Fruit fly (Drosophila melanogaster) whole organism, wandering third instar larva: Measurements from ENCODE around the gene Sgs5.

ENCODE experiments used
- CG32264 ChIP-seq: fragments of 200-800 bp; sonication (Bioruptor generic); optimal IDR thresholded peaks from 2 replicates; lab custom pipeline; 2016; ENCODE audit warnings: missing biosample characterization, missing genetic modification characterization
- Dfd ChIP-seq: fragments of >200 bp; optimal IDR thresholded peaks from 2 replicates; lab custom pipeline; 2017; ENCODE audit warnings: missing biosample characterization, missing genetic modification characterization
- Dif ChIP-seq: fragments of 200-275, 200-300 bp; sonication (Bioruptor generic); optimal IDR thresholded peaks from 2 replicates; lab custom pipeline; 2018; ENCODE audit warnings: missing biosample characterization, missing genetic modification characterization; ENCODE audit not compliant: partially characterized antibody
- GATAd ChIP-seq: sonication (Bioruptor generic); optimal IDR thresholded peaks from 2 replicates; lab custom pipeline; 2016; ENCODE audit warnings: missing biosample characterization, missing genetic modification characterization
- HLH106 ChIP-seq: fragments of 200-800 bp; optimal IDR thresholded peaks from 3 replicates; lab custom pipeline; 2019; ENCODE audit warnings: missing biosample characterization, mild to moderate bottlenecking, missing genetic modification characterization, moderate library complexity
- Hr78 ChIP-seq: fragments of >200 bp; optimal IDR thresholded peaks from 2 replicates; lab custom pipeline; 2017; ENCODE audit warnings: missing biosample characterization, missing genetic modification characterization
- Hr83 ChIP-seq: fragments of 200-300 bp; sonication (Bioruptor generic); optimal IDR thresholded peaks from 2 replicates; lab custom pipeline; 2016; ENCODE audit warnings: missing biosample characterization, mild to moderate bottlenecking, missing genetic modification characterization, moderate library complexity; ENCODE audit not compliant: poor library complexity, severe bottlenecking
- Jra ChIP-seq: sonication (Bioruptor generic); optimal IDR thresholded peaks from 2 replicates; lab custom pipeline; 2016; ENCODE audit warnings: missing biosample characterization, missing genetic modification characterization
- Mio ChIP-seq: sonication (Bioruptor generic); optimal IDR thresholded peaks from 2 replicates; lab custom pipeline; 2016; ENCODE audit warnings: missing biosample characterization, missing genetic modification characterization
- Myc ChIP-seq: fragments of >200 bp; optimal IDR thresholded peaks from 2 replicates; lab custom pipeline; 2017
- N ChIP-seq: fragments of >200 bp; optimal IDR thresholded peaks from 2 replicates; lab custom pipeline; 2018; ENCODE audit warnings: missing biosample characterization, missing external identifiers, missing genetic modification characterization
- OdsH ChIP-seq: fragments of 200-800 bp; sonication (Bioruptor generic); optimal IDR thresholded peaks from 2 replicates; lab custom pipeline; 2016; ENCODE audit warnings: missing biosample characterization, mild to moderate bottlenecking, missing genetic modification characterization
- Rel ChIP-seq, 2 experiments: fragments of 200-800 bp; sonication (Bioruptor generic) in 1 of 2; optimal IDR thresholded peaks; 2 replicates in 1 of 2; 3 replicates in 1 of 2; lab custom pipeline; 2016 to 2019; ENCODE audit warnings: mild to moderate bottlenecking in 2 of 2, missing biosample characterization in 2 of 2, missing genetic modification characterization in 2 of 2, moderate library complexity in 1 of 2
- Sp1 ChIP-seq: fragments of 200-800 bp; sonication (Bioruptor generic); optimal IDR thresholded peaks from 3 replicates; lab custom pipeline; 2019; ENCODE audit warnings: missing biosample characterization, mild to moderate bottlenecking, missing genetic modification characterization, moderate library complexity
- Vsx2 ChIP-seq: fragments of 200-300, 225-300 bp; sonication (Bioruptor generic); optimal IDR thresholded peaks from 2 replicates; lab custom pipeline; 2018; ENCODE audit warnings: missing biosample characterization, missing genetic modification characterization; ENCODE audit not compliant: partially characterized antibody
- br ChIP-seq: fragments of 200-800 bp; sonication (Bioruptor generic); optimal IDR thresholded peaks from 2 replicates; lab custom pipeline; 2016; ENCODE audit warnings: missing biosample characterization, missing genetic modification characterization
- brk ChIP-seq: fragments of 200-800 bp; sonication (Bioruptor generic); optimal IDR thresholded peaks from 2 replicates; lab custom pipeline; 2016; ENCODE audit warnings: missing biosample characterization, mild to moderate bottlenecking, missing genetic modification characterization
- dl ChIP-seq, 2 experiments: fragments of 175-275, 200-275 bp in 1 of 2; fragments of 200-275 bp in 1 of 2; sonication (Bioruptor generic); optimal IDR thresholded peaks; lab custom pipeline; 2018; ENCODE audit warnings: mild to moderate bottlenecking in 2 of 2, missing biosample characterization in 2 of 2, missing genetic modification characterization in 2 of 2, moderate library complexity in 2 of 2; ENCODE audit not compliant: partially characterized antibody in 2 of 2, insufficient read depth in 1 of 2
- dmrt93B ChIP-seq: fragments of 200-800 bp; sonication (Bioruptor generic); optimal IDR thresholded peaks from 2 replicates; lab custom pipeline; 2018; ENCODE audit warnings: missing biosample characterization, mild to moderate bottlenecking, missing genetic modification characterization
- ey ChIP-seq: fragments of 200-800 bp; sonication (Bioruptor generic); optimal IDR thresholded peaks from 2 replicates; lab custom pipeline; 2016; ENCODE audit warnings: missing biosample characterization, missing genetic modification characterization
- foxo ChIP-seq, 2 experiments: fragments of 200-800 bp; sonication (Bioruptor generic); optimal IDR thresholded peaks; 2 replicates in 1 of 2; 3 replicates in 1 of 2; lab custom pipeline; 2016 to 2017; ENCODE audit warnings: missing biosample characterization in 2 of 2, missing genetic modification characterization in 2 of 2
- fru ChIP-seq: fragments of 200-800 bp; sonication (Bioruptor generic); optimal IDR thresholded peaks from 3 replicates; lab custom pipeline; 2016; ENCODE audit warnings: missing biosample characterization, mild to moderate bottlenecking, missing genetic modification characterization
- h ChIP-seq: fragments of 200-800 bp; sonication (Bioruptor generic); optimal IDR thresholded peaks from 3 replicates; lab custom pipeline; 2016; ENCODE audit warnings: missing biosample characterization, mild to moderate bottlenecking, missing genetic modification characterization
- jim ChIP-seq: fragments of 175-275, 200-325 bp; sonication (Bioruptor generic); optimal IDR thresholded peaks from 2 replicates; lab custom pipeline; 2016; ENCODE audit warnings: missing biosample characterization, mild to moderate bottlenecking, missing genetic modification characterization
- lola ChIP-seq: fragments of >200 bp; optimal IDR thresholded peaks from 2 replicates; lab custom pipeline; 2017; ENCODE audit warnings: missing biosample characterization, missing genetic modification characterization
- psq ChIP-seq: fragments of 200-800 bp; sonication (Bioruptor generic); optimal IDR thresholded peaks from 3 replicates; lab custom pipeline; 2017; ENCODE audit warnings: missing biosample characterization, mild to moderate bottlenecking, missing genetic modification characterization, moderate library complexity
- sage ChIP-seq: fragments of 200-800 bp; sonication (Bioruptor generic); optimal IDR thresholded peaks from 2 replicates; lab custom pipeline; 2016; ENCODE audit warnings: missing biosample characterization, mild to moderate bottlenecking, missing genetic modification characterization
- sv ChIP-seq: fragments of 200-800 bp; sonication (Bioruptor generic); optimal IDR thresholded peaks from 3 replicates; lab custom pipeline; 2016; ENCODE audit warnings: missing biosample characterization, missing genetic modification characterization
- tai ChIP-seq: sonication (Bioruptor generic); optimal IDR thresholded peaks from 2 replicates; lab custom pipeline; 2016; ENCODE audit warnings: missing biosample characterization, missing genetic modification characterization
- usp ChIP-seq: fragments of >200 bp; optimal IDR thresholded peaks from 2 replicates; lab custom pipeline; 2017; ENCODE audit warnings: missing biosample characterization, missing genetic modification characterization

The Sgs5 gene

DNA sequence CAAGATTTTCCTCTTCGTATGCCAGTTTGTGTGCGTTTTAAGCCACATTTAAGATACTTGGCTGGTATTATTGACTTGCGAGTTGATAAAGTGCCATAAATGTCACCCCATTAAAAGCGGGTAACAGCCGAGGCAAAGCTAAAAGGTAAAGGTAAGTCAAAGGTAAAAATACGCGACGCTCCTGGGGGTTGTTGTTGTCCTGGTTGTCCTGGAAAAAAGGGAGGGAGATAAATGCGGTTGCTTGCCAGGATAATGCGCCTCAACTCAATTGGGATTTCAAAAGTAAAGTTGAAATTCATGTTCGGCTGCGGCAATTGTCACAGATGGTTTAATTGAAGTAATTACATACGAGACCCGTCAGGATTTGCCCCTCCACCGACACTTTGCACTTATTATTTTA, 1.7 kb upstream of the Sgs5 start:
- TF ChIP-seq jim (GFP tag; lab: Kevin White, UChicago) (no peak), h (GFP tag; lab: Kevin White, UChicago) (no peak), Rel (GFP tag; optimal IDR thresholded peaks at IDR 0.05; lab: Kevin White, UChicago) (no peak), Rel (tag; optimal IDR thresholded peaks at IDR 0.05; lab: Kevin White, UChicago) (no peak), brk (GFP tag; lab: Kevin White, UChicago) (no peak), Hr83 (GFP tag; lab: Kevin White, UChicago) (no peak), CG32264 (no peak)

DNA sequence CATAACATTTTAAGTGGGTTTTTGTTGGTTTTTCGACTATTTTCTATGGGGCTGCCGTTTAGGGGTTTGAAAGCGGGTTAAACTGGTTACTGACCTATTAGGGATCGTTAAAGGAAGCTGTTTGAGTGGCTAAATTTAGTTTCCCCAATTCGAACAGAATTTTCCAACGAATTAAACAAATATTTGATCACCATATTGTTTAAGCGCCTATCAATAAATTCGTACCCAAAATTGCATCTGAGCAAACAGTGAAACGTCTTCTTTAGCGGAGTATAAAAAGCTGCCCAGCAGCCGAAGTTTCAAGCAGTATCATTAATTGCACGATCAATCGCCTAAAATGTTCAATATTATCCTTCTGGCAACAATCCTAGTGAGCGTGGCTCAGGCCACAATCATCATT, 1.1 kb upstream of the Sgs5 start, which contains the start of gene Sgs5bis:
Gene Sgs5bis, plus strand, starts transcription at position 301 of the 400 bp plus-strand sequence.
- TF ChIP-seq HLH106 (no peak), CG32264 (no peak), sage (GFP tag; lab: Kevin White, UChicago) (no peak), Sp1 (GFP tag; lab: Kevin White, UChicago) (no peak), OdsH (no peak), br (GFP tag; lab: Kevin White, UChicago) (no peak)

DNA sequence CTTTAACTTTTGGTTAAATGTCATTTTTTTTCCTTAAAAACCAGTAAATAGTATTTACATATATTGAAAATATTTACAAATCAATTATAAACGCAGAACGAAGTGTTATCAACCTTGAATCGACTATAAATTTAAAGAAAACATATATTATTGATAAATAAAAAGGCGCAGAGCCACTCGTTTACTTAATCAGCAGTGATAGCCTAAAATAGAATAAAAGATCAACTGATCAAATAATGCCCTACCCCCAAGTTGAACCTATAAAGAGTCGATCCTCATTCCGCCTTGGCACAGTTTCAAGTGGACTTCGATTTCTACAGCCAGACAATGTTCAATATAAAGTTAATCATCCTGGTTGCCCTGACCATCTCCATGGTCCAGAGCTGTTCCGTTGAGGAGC, 1.1 kb downstream of the Sgs5 start, which contains the start of gene CG7606:
Gene CG7606, plus strand, starts transcription at position 301 of the 400 bp plus-strand sequence.
- TF ChIP-seq ey (no peak), Vsx2 (GFP tag; lab: Kevin White, UChicago) (no peak), Rel (GFP tag; optimal IDR thresholded peaks at IDR 0.05; lab: Kevin White, UChicago) (no peak), Rel (tag; optimal IDR thresholded peaks at IDR 0.05; lab: Kevin White, UChicago) (no peak), tai (GFP tag; lab: Kevin White, UChicago) (no peak), fru (GFP tag; lab: Kevin White, UChicago) (no peak)

DNA sequence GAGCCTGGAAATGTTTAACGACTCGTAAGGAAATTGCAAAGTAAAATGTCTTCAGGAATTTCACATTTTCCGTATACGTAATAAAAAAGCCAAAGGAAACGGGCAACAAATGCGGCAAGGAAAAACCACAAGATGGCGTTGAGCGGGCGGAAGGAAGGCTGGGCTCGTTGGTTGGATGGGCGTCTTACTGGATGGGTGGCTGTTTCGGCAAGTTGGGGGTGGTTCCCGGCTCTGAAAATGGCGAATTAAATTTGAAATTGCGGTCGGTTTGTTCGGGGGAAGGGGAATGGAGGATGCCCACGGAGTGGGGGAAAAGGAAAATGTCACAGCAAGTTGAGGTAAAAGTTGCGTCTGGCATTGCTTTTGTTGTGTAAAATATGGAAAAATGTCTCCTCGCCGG, 4.5 kb downstream of the Sgs5 start:
- TF ChIP-seq Sp1 (GFP tag; lab: Kevin White, UChicago) (no peak), HLH106 (no peak), N (GFP tag; lab: Kevin White, UChicago) (no peak), dl (GFP tag; optimal IDR thresholded peaks at IDR 0.05; lab: Kevin White, UChicago; ENCODE audit: insufficient read depth in 1 of 2, partially characterized antibody in 2 of 2) (no peak), h (GFP tag; lab: Kevin White, UChicago) (no peak), usp (GFP tag; lab: Kevin White, UChicago) (no peak), brk (GFP tag; lab: Kevin White, UChicago) (no peak), GATAd (GFP tag; lab: Kevin White, UChicago) (no peak), br (GFP tag; lab: Kevin White, UChicago) (no peak), sv (no peak), Jra (GFP tag; lab: Kevin White, UChicago) (no peak), Myc (lab: Kevin White, UChicago) (no peak), Mio (GFP tag; lab: Kevin White, UChicago) (no peak), dmrt93B (GFP tag; lab: Kevin White, UChicago) (no peak), Hr78 (GFP tag; lab: Kevin White, UChicago) (no peak), psq (no peak), ey (no peak)

DNA sequence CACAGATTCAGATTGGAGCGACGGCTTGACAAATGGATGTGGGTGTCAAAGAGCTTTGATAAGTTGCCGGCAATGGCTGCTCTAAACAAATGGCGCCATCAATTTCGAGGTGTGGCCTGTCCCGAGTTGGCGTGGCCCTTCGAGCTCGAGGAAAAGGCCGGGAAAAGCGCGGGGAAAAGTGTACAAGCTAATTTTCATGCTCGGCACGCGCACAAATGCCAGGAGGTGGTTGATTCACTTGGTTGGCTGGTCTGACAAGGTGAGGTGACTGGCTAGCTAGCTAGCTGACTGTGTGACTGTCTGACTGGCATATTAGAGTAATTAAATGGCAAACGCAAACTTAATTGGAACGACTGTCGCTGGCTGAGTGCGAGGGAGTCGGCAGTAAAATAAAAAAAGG, 6.7 kb downstream of the Sgs5 start:
- TF ChIP-seq foxo (GFP tag; optimal IDR thresholded peaks at IDR 0.05; lab: Kevin White, UChicago) (no peak), sv (no peak), Hr83 (GFP tag; lab: Kevin White, UChicago) (no peak), lola (GFP tag; lab: Kevin White, UChicago) (no peak), Dfd (GFP tag; lab: Kevin White, UChicago) (no peak), Vsx2 (GFP tag; lab: Kevin White, UChicago) (peak; percentile 57), br (GFP tag; lab: Kevin White, UChicago) (no peak), Dif (GFP tag; lab: Kevin White, UChicago) (no peak)
